Fruit fly (Drosophila melanogaster) whole organism, embryonic: Measurements from ENCODE around the gene CG3726.

ENCODE experiments used
- Ada2b ChIP-seq: fragments of 200-800 bp; sonication (Bioruptor generic); IDR thresholded peaks from 2 replicates; pipeline ENCODE4 v1.3.6; 2022; ENCODE audit warnings: missing biosample characterization, missing genetic modification characterization
- Adf1 ChIP-seq: fragments of 200-800 bp; sonication (Bioruptor generic); IDR thresholded peaks from 2 replicates; pipeline ENCODE4 v1.3.6; 2022; ENCODE audit warnings: missing biosample characterization, missing genetic modification characterization
- Aef1 ChIP-seq: fragments of 200-800 bp; sonication (Bioruptor generic); IDR thresholded peaks from 3 replicates; pipeline ENCODE4 v1.3.6; 2022; ENCODE audit warnings: missing biosample characterization, missing genetic modification characterization
- Atf3 ChIP-seq: fragments of 200-800 bp; sonication (Bioruptor generic); optimal IDR thresholded peaks from 3 replicates; lab custom pipeline; 2016; ENCODE audit warnings: missing biosample characterization, missing genetic modification characterization
- CG10654 ChIP-seq: fragments of 200-800 bp; sonication (Bioruptor generic); optimal IDR thresholded peaks from 2 replicates; lab custom pipeline; 2016; ENCODE audit warnings: missing biosample characterization, missing genetic modification characterization
- CG12155 ChIP-seq: fragments of 200-800 bp; sonication (Bioruptor generic); optimal IDR thresholded peaks from 3 replicates; lab custom pipeline; 2016; ENCODE audit warnings: missing biosample characterization, missing genetic modification characterization
- CG1233 ChIP-seq: fragments of 200-800 bp; sonication (Bioruptor generic); optimal IDR thresholded peaks from 4 replicates; lab custom pipeline; 2018; ENCODE audit warnings: missing biosample characterization, mild to moderate bottlenecking, missing genetic modification characterization
- CG1603 ChIP-seq: fragments of 200-800 bp; sonication (Bioruptor generic); optimal IDR thresholded peaks from 2 replicates; lab custom pipeline; 2019; ENCODE audit warnings: missing biosample characterization, mild to moderate bottlenecking, missing genetic modification characterization, moderate library complexity
- CG2199 ChIP-seq: fragments of 200-800 bp; sonication (Bioruptor generic); IDR thresholded peaks from 3 replicates; pipeline ENCODE4 v1.3.6; 2022; ENCODE audit warnings: missing biosample characterization, missing genetic modification characterization
- CG31365 ChIP-seq: fragments of 200-800 bp; sonication (Bioruptor generic); optimal IDR thresholded peaks from 2 replicates; lab custom pipeline; 2018; ENCODE audit warnings: missing biosample characterization, mild to moderate bottlenecking, missing genetic modification characterization
- CG33213 ChIP-seq: fragments of 200-800 bp; sonication (Bioruptor generic); optimal IDR thresholded peaks from 3 replicates; lab custom pipeline; 2016; ENCODE audit warnings: missing biosample characterization, missing genetic modification characterization
- CG4707 ChIP-seq: fragments of 200-800 bp; sonication (Bioruptor generic); optimal IDR thresholded peaks from 2 replicates; lab custom pipeline; 2018; ENCODE audit warnings: missing biosample characterization, mild to moderate bottlenecking, missing genetic modification characterization, moderate library complexity
- CG8089 ChIP-seq: fragments of 200-800 bp; sonication (Bioruptor generic); optimal IDR thresholded peaks from 3 replicates; lab custom pipeline; 2016; ENCODE audit warnings: missing biosample characterization, missing genetic modification characterization
- CG9932 ChIP-seq: fragments of 200-800 bp; sonication (Bioruptor generic); IDR thresholded peaks from 2 replicates; pipeline ENCODE4 v1.3.6; 2022; ENCODE audit warnings: missing biosample characterization, missing genetic modification characterization
- CoRest ChIP-seq: fragments of 200-800 bp; sonication (Bioruptor generic); optimal IDR thresholded peaks from 3 replicates; lab custom pipeline; 2018; ENCODE audit warnings: missing biosample characterization, mild to moderate bottlenecking, missing genetic modification characterization, moderate library complexity
- Dek ChIP-seq: fragments of 200-800 bp; sonication (Bioruptor generic); optimal IDR thresholded peaks from 3 replicates; lab custom pipeline; 2019; ENCODE audit warnings: missing biosample characterization, mild to moderate bottlenecking, missing genetic modification characterization, moderate library complexity
- Dp ChIP-seq: fragments of 200-800 bp; sonication (Bioruptor generic); optimal IDR thresholded peaks from 2 replicates; lab custom pipeline; 2018; ENCODE audit warnings: missing biosample characterization, mild to moderate bottlenecking, missing genetic modification characterization, moderate library complexity
- Drgx ChIP-seq: fragments of 200-800 bp; sonication (Bioruptor generic); IDR thresholded peaks from 2 replicates; pipeline ENCODE4 v1.3.6; 2022; ENCODE audit warnings: missing biosample characterization, missing genetic modification characterization
- H2.0 ChIP-seq: fragments of 200-800 bp; sonication (Bioruptor generic); IDR thresholded peaks from 2 replicates; pipeline ENCODE4 v1.3.6; 2022; ENCODE audit warnings: missing biosample characterization, missing genetic modification characterization
- HLHmδ ChIP-seq: fragments of 200-800 bp; sonication (Bioruptor generic); optimal IDR thresholded peaks from 2 replicates; lab custom pipeline; 2018; ENCODE audit warnings: missing biosample characterization, mild to moderate bottlenecking, missing genetic modification characterization, moderate library complexity
- Lpt ChIP-seq: fragments of >200 bp; optimal IDR thresholded peaks from 2 replicates; lab custom pipeline; 2018; ENCODE audit warnings: missing biosample characterization, missing genetic modification characterization
- MBD-R2 ChIP-seq: fragments of 200-800 bp; sonication (Bioruptor generic); IDR thresholded peaks from 2 replicates; pipeline ENCODE4 v1.3.6; 2022; ENCODE audit warnings: missing biosample characterization, missing genetic modification characterization
- Oaz ChIP-seq: fragments of 200-800 bp; sonication (Bioruptor generic); IDR thresholded peaks from 2 replicates; pipeline ENCODE4 v1.3.6; 2022; ENCODE audit warnings: missing biosample characterization, missing genetic modification characterization
- Scr ChIP-seq: fragments of 200-800 bp; sonication (Bioruptor generic); IDR thresholded peaks from 2 replicates; pipeline ENCODE4 v1.3.6; 2022; ENCODE audit warnings: missing biosample characterization, missing genetic modification characterization; ENCODE audit not compliant: partially characterized antibody
- Side ChIP-seq: fragments of 200-800 bp; sonication (Bioruptor generic); optimal IDR thresholded peaks from 2 replicates; lab custom pipeline; 2016; ENCODE audit warnings: missing biosample characterization, missing genetic modification characterization
- Stat92E ChIP-seq, 3 experiments: fragments of >200 bp in 2 of 3; fragments of 200-800 bp in 1 of 3; sonication (Bioruptor generic) in 1 of 3; optimal IDR thresholded peaks; 2 replicates each; lab custom pipeline; 2017 to 2019; ENCODE audit warnings: missing biosample characterization in 3 of 3, missing genetic modification characterization in 3 of 3, mild to moderate bottlenecking in 1 of 3, moderate library complexity in 1 of 3
- amos ChIP-seq: fragments of 200-800 bp; sonication (Bioruptor generic); IDR thresholded peaks from 2 replicates; pipeline ENCODE4 v1.3.6; 2022; ENCODE audit warnings: missing biosample characterization, missing genetic modification characterization; ENCODE audit not compliant: partially characterized antibody
- btn ChIP-seq: fragments of 200-800 bp; sonication (Bioruptor generic); optimal IDR thresholded peaks from 2 replicates; lab custom pipeline; 2016; ENCODE audit warnings: missing biosample characterization, missing genetic modification characterization
- chm ChIP-seq: fragments of 200-800 bp; sonication (Bioruptor generic); IDR thresholded peaks from 2 replicates; pipeline ENCODE4 v1.3.6; 2022; ENCODE audit warnings: missing biosample characterization, missing genetic modification characterization
- crol ChIP-seq: fragments of 200-800 bp; sonication (Bioruptor generic); IDR thresholded peaks from 2 replicates; pipeline ENCODE4 v1.3.6; 2022; ENCODE audit warnings: missing biosample characterization, missing genetic modification characterization
- dati ChIP-seq: fragments of 200-800 bp; sonication (Bioruptor generic); IDR thresholded peaks from 2 replicates; pipeline ENCODE4 v1.3.6; 2022; ENCODE audit warnings: missing biosample characterization, missing genetic modification characterization
- dimm ChIP-seq: fragments of 200-800 bp; sonication (Bioruptor generic); IDR thresholded peaks from 2 replicates; pipeline ENCODE4 v1.3.6; 2022; ENCODE audit warnings: missing biosample characterization, missing genetic modification characterization
- dm ChIP-seq: fragments of 200-800 bp; sonication (Bioruptor generic); optimal IDR thresholded peaks from 3 replicates; lab custom pipeline; 2016; ENCODE audit warnings: missing biosample characterization, missing genetic modification characterization
- dysf ChIP-seq: fragments of 200-800 bp; sonication (Bioruptor generic); IDR thresholded peaks from 3 replicates; pipeline ENCODE4 v1.3.6; 2022; ENCODE audit warnings: missing biosample characterization, missing genetic modification characterization
- ftz-f1 ChIP-seq: fragments of 200-800 bp; sonication (Bioruptor generic); optimal IDR thresholded peaks from 2 replicates; lab custom pipeline; 2016; ENCODE audit warnings: missing biosample characterization, missing genetic modification characterization
- gce ChIP-seq: fragments of 200-800 bp; sonication (Bioruptor generic); IDR thresholded peaks from 3 replicates; pipeline ENCODE4 v1.3.6; 2022; ENCODE audit warnings: missing biosample characterization, missing genetic modification characterization
- gt ChIP-seq: fragments of 200-800 bp; sonication (Bioruptor generic); IDR thresholded peaks from 2 replicates; pipeline ENCODE4 v1.3.6; 2022; ENCODE audit warnings: missing biosample characterization, missing genetic modification characterization
- h ChIP-seq: fragments of >200 bp; optimal IDR thresholded peaks from 2 replicates; lab custom pipeline; 2017
- hbn ChIP-seq: fragments of 200-800 bp; sonication (Bioruptor generic); IDR thresholded peaks from 2 replicates; pipeline ENCODE4 v1.3.6; 2022; ENCODE audit warnings: missing biosample characterization, missing genetic modification characterization; ENCODE audit not compliant: partially characterized antibody
- jumu ChIP-seq: fragments of 200-800 bp; sonication (Bioruptor generic); optimal IDR thresholded peaks from 3 replicates; lab custom pipeline; 2016; ENCODE audit warnings: missing biosample characterization, missing genetic modification characterization
- org-1 ChIP-seq: fragments of 200-800 bp; sonication (Bioruptor generic); optimal IDR thresholded peaks from 2 replicates; lab custom pipeline; 2017; ENCODE audit warnings: missing biosample characterization, missing genetic modification characterization
- p53 ChIP-seq: fragments of 200-800 bp; sonication (Bioruptor generic); optimal IDR thresholded peaks from 2 replicates; lab custom pipeline; 2016; ENCODE audit warnings: missing biosample characterization, missing genetic modification characterization
- pita ChIP-seq: fragments of 200-800 bp; sonication (Bioruptor generic); optimal IDR thresholded peaks from 2 replicates; lab custom pipeline; 2017; ENCODE audit warnings: missing biosample characterization, mild to moderate bottlenecking, missing genetic modification characterization
- pum ChIP-seq: fragments of 200-800 bp; sonication (Bioruptor generic); optimal IDR thresholded peaks from 2 replicates; lab custom pipeline; 2016; ENCODE audit warnings: missing biosample characterization, missing genetic modification characterization
- run ChIP-seq: fragments of 200-800 bp; sonication (Bioruptor generic); optimal IDR thresholded peaks from 3 replicates; lab custom pipeline; 2018; ENCODE audit warnings: missing biosample characterization, mild to moderate bottlenecking, missing genetic modification characterization
- sim ChIP-seq: fragments of 200-800 bp; sonication (Bioruptor generic); IDR thresholded peaks from 2 replicates; pipeline ENCODE4 v1.3.6; 2022; ENCODE audit warnings: missing biosample characterization, missing genetic modification characterization
- slou ChIP-seq: fragments of 200-800 bp; sonication (Bioruptor generic); optimal IDR thresholded peaks from 3 replicates; lab custom pipeline; 2016; ENCODE audit warnings: missing biosample characterization, missing genetic modification characterization
- sna ChIP-seq: fragments of 200-800 bp; sonication (Bioruptor generic); IDR thresholded peaks from 2 replicates; pipeline ENCODE4 v1.3.6; 2022; ENCODE audit warnings: missing biosample characterization, missing genetic modification characterization; ENCODE audit not compliant: partially characterized antibody
- tll ChIP-seq, 2 experiments: fragments of 200-800 bp in 1 of 2; fragments of >200 bp in 1 of 2; sonication (Bioruptor generic) in 1 of 2; optimal IDR thresholded peaks; 2 replicates each; lab custom pipeline; 2017 to 2019; ENCODE audit warnings: missing biosample characterization in 2 of 2, missing genetic modification characterization in 2 of 2, mild to moderate bottlenecking in 1 of 2, moderate library complexity in 1 of 2
- tna ChIP-seq: fragments of 200-800 bp; sonication (Bioruptor generic); IDR thresholded peaks from 2 replicates; pipeline ENCODE4 v1.3.6; 2022; ENCODE audit warnings: missing biosample characterization, missing genetic modification characterization; ENCODE audit not compliant: partially characterized antibody
- ttk ChIP-seq: fragments of 200-800 bp; sonication (Bioruptor generic); IDR thresholded peaks from 2 replicates; pipeline ENCODE4 v2.1.2; 2022; ENCODE audit warnings: missing biosample characterization, missing genetic modification characterization

Gene CG3726

DNA sequence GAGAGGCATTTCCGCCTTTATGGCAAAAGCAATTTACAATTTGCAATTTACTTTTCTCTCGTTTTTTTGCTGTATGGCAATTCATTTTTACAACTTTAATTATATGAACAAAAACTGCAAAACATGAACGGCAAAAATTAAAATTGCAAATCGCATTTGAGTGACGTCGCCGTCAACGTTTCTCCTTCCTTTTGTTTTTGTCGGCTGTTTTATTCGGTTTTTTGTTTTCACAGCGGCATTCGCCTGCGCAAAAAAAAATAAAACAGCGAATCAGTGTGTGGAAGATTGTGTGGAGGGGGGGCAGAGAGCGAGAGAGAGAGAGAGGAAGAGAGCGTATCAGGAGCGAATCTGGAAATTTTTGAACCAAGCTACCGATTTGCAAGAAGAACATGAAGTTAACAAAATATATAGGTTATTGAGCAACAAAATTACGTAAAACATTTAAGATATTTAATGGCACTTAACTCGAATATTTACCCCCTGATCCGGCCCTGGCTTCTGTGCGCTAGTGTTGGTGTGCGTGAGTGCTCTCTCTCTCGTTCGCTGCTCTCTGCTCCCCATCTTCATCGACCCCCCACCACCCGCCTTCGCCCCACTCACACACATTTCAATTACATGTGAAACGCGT lies 1.7 kb downstream of the CG3726 start (continued):
- TF ChIP-seq CG1233 (GFP tag; lab: Kevin White, UChicago) (peak; percentile 98), p53 (GFP tag; lab: Kevin White, UChicago) (peak; percentile 96), Dp (GFP tag; lab: Kevin White, UChicago) (peak; percentile 43), sim (GFP tag; lab: Robert Waterston, UW) (peak; percentile 95), hbn (peak; percentile 66), tll (GFP tag; optimal IDR thresholded peaks at IDR 0.05; lab: Kevin White, UChicago) (peak in 1 of 2 experiments; percentile 20), CG2199 (GFP tag; lab: Robert Waterston, UW) (peak; percentile 99), gt (GFP tag; lab: Robert Waterston, UW) (peak; percentile 98), CG31365 (tag; lab: Kevin White, UChicago) (peak; percentile 93), dati (GFP tag; lab: Robert Waterston, UW) (peak; percentile 98), CG9932 (GFP tag; lab: Robert Waterston, UW) (peak; percentile 100), crol (peak; percentile 95), run (tag; lab: Kevin White, UChicago) (peak; percentile 94), Oaz (GFP tag; lab: Robert Waterston, UW) (peak; percentile 98), tna (GFP tag; lab: Robert Waterston, UW) (peak; percentile 83), CG12155 (GFP tag; lab: Kevin White, UChicago) (peak; percentile 98), Dek (peak; percentile 99), CG1603 (tag; lab: Kevin White, UChicago) (peak; percentile 99), org-1 (peak; percentile 99), gce (peak; percentile 99), CG4707 (peak; percentile 86), sna (no peak), Ada2b (GFP tag; lab: Robert Waterston, UW) (peak; percentile 100), pum (GFP tag; lab: Kevin White, UChicago) (peak; percentile 99), h (no peak), dm (GFP tag; lab: Kevin White, UChicago) (peak; percentile 97), MBD-R2 (GFP tag; lab: Robert Waterston, UW) (peak; percentile 99), CoRest (tag; lab: Kevin White, UChicago) (peak; percentile 99), slou (GFP tag; lab: Kevin White, UChicago) (peak; percentile 98), CG33213 (GFP tag; lab: Kevin White, UChicago) (peak; percentile 99), Adf1 (peak; percentile 92), pita (GFP tag; lab: Kevin White, UChicago) (no peak), CG10654 (GFP tag; lab: Kevin White, UChicago) (peak; percentile 98), Aef1 (GFP tag; lab: Robert Waterston, UW) (peak; percentile 100), Lpt (GFP tag; lab: Kevin White, UChicago) (no peak), ttk (GFP tag; lab: Robert Waterston, UW) (peak; percentile 99), Stat92E (GFP tag; optimal IDR thresholded peaks at IDR 0.05; lab: Kevin White, UChicago) (peak in 1 of 3 experiments; percentile 94), ftz-f1 (peak; percentile 96), H2.0 (peak; percentile 99), Atf3 (GFP tag; lab: Kevin White, UChicago) (peak; percentile 98), amos (GFP tag; lab: Robert Waterston, UW) (peak; percentile 86; the same call in 1 of the 2 replicates), btn (GFP tag; lab: Kevin White, UChicago) (peak; percentile 97), dysf (GFP tag; lab: Robert Waterston, UW) (peak; percentile 100), Side (peak; percentile 99), chm (GFP tag; lab: Robert Waterston, UW) (peak; percentile 99), jumu (GFP tag; lab: Kevin White, UChicago) (peak; percentile 99), HLHmδ (GFP tag; lab: Kevin White, UChicago) (no peak), Drgx (GFP tag; lab: Robert Waterston, UW) (peak; percentile 99), CG8089 (GFP tag; lab: Kevin White, UChicago) (peak; percentile 98), Scr (GFP tag; lab: Robert Waterston, UW) (peak; percentile 61), dimm (peak; percentile 98)
